Fruit fly (Drosophila melanogaster): ENCODE data around the gene CG42740.

dm6 chr3R:30386759-30387437 is 35.9 kb downstream of the CG42740 start:
- TF ChIP-seq mirr (GFP tag; optimal IDR thresholded peaks at IDR 0.05) (peak; percentile 13), crc (GFP tag; optimal IDR thresholded peaks at IDR 0.05) (no peak), Hr3 (GFP tag; optimal IDR thresholded peaks at IDR 0.05) (no peak), Stat92E (GFP tag; optimal IDR thresholded peaks at IDR 0.05) (no peak)

All from whole organism, embryonic.